Worm (Caenorhabditis elegans): ENCODE measurements around the gene C29G2.6.

C29G2.6 gene

ce11 chrV:2608352-2608751 is 22.6 kb upstream of the C29G2.6 start, which contains the start of gene acr-17:
acr-17 (plus strand) TSS chrV:2608652.
- no peak for TF ChIP-seq elt-2 (tag; optimal IDR thresholded peaks at IDR 0.05)

DNA sequence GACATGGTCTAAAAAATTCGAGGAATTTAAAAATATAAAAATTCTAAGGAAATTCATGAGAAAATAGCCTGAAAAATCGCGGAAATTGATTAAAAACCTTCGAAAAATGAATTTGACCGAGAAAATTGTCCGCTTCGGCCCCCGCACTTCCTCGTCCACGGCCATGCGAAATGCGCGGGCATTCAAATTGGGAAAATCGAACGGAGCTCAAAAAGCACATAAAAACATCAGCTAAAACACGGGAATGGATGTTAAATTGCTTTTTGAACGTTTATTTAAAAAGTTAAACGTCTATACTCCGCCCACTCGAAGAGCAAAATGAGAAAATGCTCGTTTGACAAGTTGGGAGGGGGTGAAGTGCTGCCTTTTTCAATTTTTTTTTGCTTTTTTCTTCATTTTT is 17.3 kb upstream of the C29G2.6 start, which contains the start of gene F53E10.6:
F53E10.6 (minus strand) TSS at position 8 of the 400 bp plus-strand sequence.
- TF ChIP-seq nfya-1 (tag; optimal IDR thresholded peaks at IDR 0.05; ENCODE audit: insufficient read depth) (peak; percentile 42), sea-2 (GFP tag; optimal IDR thresholded peaks at IDR 0.05) (no peak), nhr-23 (tag; optimal IDR thresholded peaks at IDR 0.05) (peak; percentile 3), jun-1 (tag; optimal IDR thresholded peaks at IDR 0.05) (no peak), lsy-12 (tag; optimal IDR thresholded peaks at IDR 0.05) (no peak), ztf-11 (tag; optimal IDR thresholded peaks at IDR 0.05) (no peak), mdl-1 (tag; optimal IDR thresholded peaks at IDR 0.05) (no peak), lin-15B (tag; optimal IDR thresholded peaks at IDR 0.05) (peak; percentile 47), fkh-10 (GFP tag; optimal IDR thresholded peaks at IDR 0.05) (no peak), skn-1 (tag; optimal IDR thresholded peaks at IDR 0.05) (no peak)

- TF ChIP-seq elt-1 (tag; optimal IDR thresholded peaks at IDR 0.05) (no peak), tbx-2 (tag; optimal IDR thresholded peaks at IDR 0.05) (no peak), hmg-11 (tag; optimal IDR thresholded peaks at IDR 0.05) (no peak), nhr-23 (tag; optimal IDR thresholded peaks at IDR 0.05) (no peak), nhr-25 (tag; optimal IDR thresholded peaks at IDR 0.05) (no peak), nhr-12 (tag; optimal IDR thresholded peaks at IDR 0.05) (no peak), daf-12 (tag; optimal IDR thresholded peaks at IDR 0.05) (no peak), egl-5 (tag; optimal IDR thresholded peaks at IDR 0.05) (no peak), unc-39 (tag; optimal IDR thresholded peaks at IDR 0.05) (no peak), ztf-4 (tag; optimal IDR thresholded peaks at IDR 0.05) (no peak), nhr-28 (tag; optimal IDR thresholded peaks at IDR 0.05) (no peak), pqm-1 (tag; optimal IDR thresholded peaks at IDR 0.05) (no peak), lin-15B (tag; optimal IDR thresholded peaks at IDR 0.05) (no peak), fkh-10 (GFP tag; optimal IDR thresholded peaks at IDR 0.05) (no peak), fos-1 (tag; optimal IDR thresholded peaks at IDR 0.05) (no peak), nhr-67 (tag; optimal IDR thresholded peaks at IDR 0.05) (no peak), ceh-9 (tag; optimal IDR thresholded peaks at IDR 0.05) (no peak), pha-4 (tag; optimal IDR thresholded peaks at IDR 0.05) (no peak), elt-2 (tag; optimal IDR thresholded peaks at IDR 0.05) (no peak)
These were observed 16.1 kb upstream of the C29G2.6 start for ce11 chrV:2601817-2602216.

ce11 chrV:2600543-2600942 is 14.8 kb upstream of the C29G2.6 start:
- TF ChIP-seq lin-39 (tag; optimal IDR thresholded peaks at IDR 0.05): no peak
- no peak for TF ChIP-seq ama-1 (optimal IDR thresholded peaks at IDR 0.05)
- TF ChIP-seq skn-1 (tag; optimal IDR thresholded peaks at IDR 0.05): peak; percentile 32
- no peak for TF ChIP-seq nhr-237 (tag; optimal IDR thresholded peaks at IDR 0.05)
- peak; percentile 73 for TF ChIP-seq nhr-23 (tag; optimal IDR thresholded peaks at IDR 0.05)
- TF ChIP-seq lsy-12 (tag; optimal IDR thresholded peaks at IDR 0.05): peak; percentile 72
- TF ChIP-seq nhr-77 (tag; optimal IDR thresholded peaks at IDR 0.05): no peak
- no peak for TF ChIP-seq nhr-12 (tag; optimal IDR thresholded peaks at IDR 0.05)
- TF ChIP-seq ceh-28 (tag; optimal IDR thresholded peaks at IDR 0.05): peak; percentile 63
- TF ChIP-seq hmg-11 (tag; optimal IDR thresholded peaks at IDR 0.05): peak; percentile 54
- TF ChIP-seq R02D3.7 (tag; optimal IDR thresholded peaks at IDR 0.05): peak; percentile 66
- TF ChIP-seq sea-2 (GFP tag; optimal IDR thresholded peaks at IDR 0.05): no peak
- no peak for TF ChIP-seq ZK546.5 (tag; optimal IDR thresholded peaks at IDR 0.05)
- no peak for TF ChIP-seq zag-1 (tag; optimal IDR thresholded peaks at IDR 0.05)
- TF ChIP-seq daf-12 (tag; optimal IDR thresholded peaks at IDR 0.05): no peak
- no peak for TF ChIP-seq egl-5 (tag; optimal IDR thresholded peaks at IDR 0.05)
- TF ChIP-seq aly-2 (tag; optimal IDR thresholded peaks at IDR 0.05): no peak
- TF ChIP-seq nhr-28 (tag; optimal IDR thresholded peaks at IDR 0.05): no peak
- peak; percentile 75 for TF ChIP-seq elt-2 (tag; optimal IDR thresholded peaks at IDR 0.05)
- TF ChIP-seq nhr-43 (tag; optimal IDR thresholded peaks at IDR 0.05; ENCODE audit: poor library complexity, severe bottlenecking): peak; percentile 64
- TF ChIP-seq jun-1 (tag; optimal IDR thresholded peaks at IDR 0.05): peak; percentile 38
- no peak for TF ChIP-seq ztf-4 (tag; optimal IDR thresholded peaks at IDR 0.05)
- peak; percentile 52 for TF ChIP-seq nhr-11 (tag; optimal IDR thresholded peaks at IDR 0.05)
- peak; percentile 31 for TF ChIP-seq ceh-82 (tag; optimal IDR thresholded peaks at IDR 0.05)
- TF ChIP-seq nfya-1 (tag; optimal IDR thresholded peaks at IDR 0.05; ENCODE audit: insufficient read depth): peak; percentile 72
- no peak for TF ChIP-seq elt-1 (tag; optimal IDR thresholded peaks at IDR 0.05)
- no peak for TF ChIP-seq pqm-1 (tag; optimal IDR thresholded peaks at IDR 0.05)
- TF ChIP-seq eor-1 (tag; optimal IDR thresholded peaks at IDR 0.05): no peak
- TF ChIP-seq mdl-1 (tag; optimal IDR thresholded peaks at IDR 0.05): no peak
- TF ChIP-seq tbx-2 (tag; optimal IDR thresholded peaks at IDR 0.05): peak; percentile 69
- TF ChIP-seq lin-15B (tag; optimal IDR thresholded peaks at IDR 0.05): peak; percentile 74
- peak; percentile 90 for TF ChIP-seq pha-4 (tag; optimal IDR thresholded peaks at IDR 0.05)
- TF ChIP-seq mml-1 (tag; optimal IDR thresholded peaks at IDR 0.05): no peak
- TF ChIP-seq ceh-16 (tag; optimal IDR thresholded peaks at IDR 0.05): no peak
- TF ChIP-seq snpc-4 (tag; optimal IDR thresholded peaks at IDR 0.05): peak; percentile 32

Measured in whole organism, L3 larva.